Fruit fly (Drosophila melanogaster) whole organism, embryonic: ENCODE measurements around the gene abs.

ENCODE experiments used
- BEAF-32 ChIP-seq: fragments of 200-800 bp; sonication (Bioruptor generic); optimal IDR thresholded peaks from 3 replicates; lab custom pipeline; 2017; ENCODE audit warnings: missing biosample characterization, missing genetic modification characterization, mild to moderate bottlenecking, moderate library complexity, missing genetic modification reagents
- CG11398 ChIP-seq: fragments of 200-800 bp; sonication (Bioruptor generic); optimal IDR thresholded peaks from 2 replicates; lab custom pipeline; 2016; ENCODE audit warnings: missing biosample characterization, missing genetic modification characterization
- CG14860 ChIP-seq: fragments of 200-800 bp; sonication (Bioruptor generic); IDR thresholded peaks from 3 replicates; pipeline ENCODE4 v1.3.6; 2022; ENCODE audit warnings: missing biosample characterization, missing genetic modification characterization; ENCODE audit not compliant: partially characterized antibody
- CG17912 ChIP-seq: fragments of 200-800 bp; sonication (Bioruptor generic); optimal IDR thresholded peaks from 2 replicates; lab custom pipeline; 2018; ENCODE audit warnings: missing biosample characterization, mild to moderate bottlenecking, missing genetic modification characterization
- CG3407 ChIP-seq: fragments of 200-800 bp; sonication (Bioruptor generic); optimal IDR thresholded peaks from 2 replicates; lab custom pipeline; 2018; ENCODE audit warnings: missing biosample characterization, mild to moderate bottlenecking, missing genetic modification characterization
- D19B ChIP-seq: fragments of 200-800 bp; sonication (Bioruptor generic); optimal IDR thresholded peaks from 2 replicates; lab custom pipeline; 2017; ENCODE audit warnings: missing biosample characterization, mild to moderate bottlenecking, missing genetic modification characterization
- Ets65A ChIP-seq: fragments of 200-800 bp; sonication (Bioruptor generic); peaks from one replicate; lab custom pipeline; 2016; ENCODE audit warnings: missing biosample characterization, missing genetic modification characterization
- Oli ChIP-seq: fragments of 200-800 bp; sonication (Bioruptor generic); optimal IDR thresholded peaks from 2 replicates; lab custom pipeline; 2018; ENCODE audit warnings: missing biosample characterization, mild to moderate bottlenecking, missing genetic modification characterization, moderate library complexity
- PHDP ChIP-seq: fragments of 200-800 bp; sonication (Bioruptor generic); optimal IDR thresholded peaks from 3 replicates; lab custom pipeline; 2018; ENCODE audit warnings: missing biosample characterization, mild to moderate bottlenecking, missing genetic modification characterization, moderate library complexity
- al ChIP-seq: fragments of 200-800 bp; sonication (Bioruptor generic); IDR thresholded peaks from 2 replicates; pipeline ENCODE4 v1.3.6; 2022; ENCODE audit warnings: missing biosample characterization, missing genetic modification characterization
- btn ChIP-seq: fragments of 200-800 bp; sonication (Bioruptor generic); optimal IDR thresholded peaks from 2 replicates; lab custom pipeline; 2016; ENCODE audit warnings: missing biosample characterization, missing genetic modification characterization
- esg ChIP-seq: fragments of 200-800 bp; sonication (Bioruptor generic); conservative IDR thresholded peaks from 2 replicates; pipeline ENCODE4 v1.3.6; 2022; ENCODE audit warnings: missing biosample characterization, missing genetic modification characterization
- lov ChIP-seq, 2 experiments: fragments of 200-800 bp in 1 of 2; fragments of >200 bp in 1 of 2; sonication (Bioruptor generic) in 1 of 2; IDR thresholded peaks in 1 of 2; optimal IDR thresholded peaks in 1 of 2; 2 replicates in 1 of 2; 3 replicates in 1 of 2; pipeline versions ENCODE4 v1.3.6 to Lab custom; 2017 to 2022; ENCODE audit warnings: missing biosample characterization in 1 of 2, missing genetic modification characterization in 1 of 2
- pum ChIP-seq: fragments of 200-800 bp; sonication (Bioruptor generic); optimal IDR thresholded peaks from 2 replicates; lab custom pipeline; 2016; ENCODE audit warnings: missing biosample characterization, missing genetic modification characterization

- TF ChIP-seq esg (GFP tag; lab: Robert Waterston, UW) (no peak), D19B (GFP tag; lab: Kevin White, UChicago) (no peak), PHDP (tag; lab: Kevin White, UChicago) (no peak), CG17912 (GFP tag; lab: Kevin White, UChicago) (no peak), btn (no peak), BEAF-32 (no peak), Ets65A (GFP tag; lab: Kevin White, UChicago) (peak; percentile 20), lov (optimal IDR thresholded peaks at IDR 0.05; lab: Kevin White, UChicago) (no peak), lov (GFP tag; IDR thresholded peaks at IDR 0.05; lab: Robert Waterston, UW) (no peak), pum (GFP tag; lab: Kevin White, UChicago) (no peak), CG14860 (GFP tag; lab: Robert Waterston, UW) (no peak), CG3407 (GFP tag; lab: Kevin White, UChicago) (no peak), al (no peak), Oli (tag; lab: Kevin White, UChicago) (no peak), CG11398 (GFP tag; lab: Kevin White, UChicago) (no peak)
Observed at dm6 chr3R:4241776-4242175, 8.9 kb downstream of the abs start.
